Worm (Caenorhabditis elegans): ENCODE measurements around the gene ptb-1.

DNA sequence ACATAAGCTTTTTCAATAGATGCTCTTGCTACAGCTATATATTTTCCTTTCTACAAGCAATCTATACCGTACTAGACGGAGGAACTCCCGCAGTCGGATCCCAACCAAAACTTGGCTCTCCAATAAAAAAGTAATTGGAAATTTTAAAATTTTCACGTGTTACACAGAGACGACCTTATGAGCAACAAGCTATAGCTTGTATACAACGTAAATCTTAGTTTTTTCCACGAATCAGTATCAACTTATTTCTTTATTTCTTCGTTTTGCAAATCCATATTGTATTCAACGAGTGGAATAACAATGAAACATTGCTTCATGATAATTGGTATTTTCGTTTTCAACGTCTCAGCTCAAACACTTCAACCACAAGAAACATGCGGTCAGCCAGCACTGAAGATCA lies 32.0 kb upstream of the ptb-1 start, which contains the start of gene M28.4:
- TF ChIP-seq lim-6 (tag; optimal IDR thresholded peaks at IDR 0.05) (no peak), elt-4 (tag; optimal IDR thresholded peaks at IDR 0.05) (no peak), odd-2 (tag; optimal IDR thresholded peaks at IDR 0.05) (no peak), pha-4 (tag; optimal IDR thresholded peaks at IDR 0.05) (no peak), K02D7.2 (tag; optimal IDR thresholded peaks at IDR 0.05) (no peak), nhr-11 (tag; optimal IDR thresholded peaks at IDR 0.05) (no peak), ceh-22 (tag; optimal IDR thresholded peaks at IDR 0.05) (no peak), dve-1 (tag; optimal IDR thresholded peaks at IDR 0.05) (no peak), tbx-2 (tag; optimal IDR thresholded peaks at IDR 0.05) (no peak), nfya-1 (tag; optimal IDR thresholded peaks at IDR 0.05) (no peak), ets-4 (tag; optimal IDR thresholded peaks at IDR 0.05) (no peak), sox-4 (tag; optimal IDR thresholded peaks at IDR 0.05) (no peak), hlh-6 (tag; optimal IDR thresholded peaks at IDR 0.05) (no peak), ama-1 (optimal IDR thresholded peaks at IDR 0.05) (no peak)
